Worm (Caenorhabditis elegans): ENCODE data around the gene ZK418.6.

ZK418.6 gene

DNA sequence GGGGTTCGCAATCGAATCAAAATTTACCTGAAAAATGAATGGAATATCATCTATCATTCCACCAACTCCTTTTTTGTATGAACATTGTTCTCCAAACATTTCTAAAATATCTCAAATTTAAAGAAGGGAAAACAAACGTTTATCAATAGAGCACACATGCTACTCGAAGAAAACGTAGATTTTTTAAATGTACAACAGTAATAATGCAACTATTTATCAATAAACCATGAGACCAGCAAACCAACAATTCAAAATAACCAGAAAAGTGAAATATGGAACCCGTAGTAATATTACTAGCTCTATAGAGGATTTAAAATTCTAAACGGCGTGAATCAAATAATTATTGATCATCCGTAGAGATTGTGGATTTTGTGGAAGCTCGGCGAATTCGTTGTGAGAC lies at the start of gene ZK418.6:
ZK418.6 (minus strand) TSS at position 101 of the 400 bp plus-strand sequence.
- TF ChIP-seq unc-62 (GFP tag; optimal IDR thresholded peaks at IDR 0.05), result no peak

DNA sequence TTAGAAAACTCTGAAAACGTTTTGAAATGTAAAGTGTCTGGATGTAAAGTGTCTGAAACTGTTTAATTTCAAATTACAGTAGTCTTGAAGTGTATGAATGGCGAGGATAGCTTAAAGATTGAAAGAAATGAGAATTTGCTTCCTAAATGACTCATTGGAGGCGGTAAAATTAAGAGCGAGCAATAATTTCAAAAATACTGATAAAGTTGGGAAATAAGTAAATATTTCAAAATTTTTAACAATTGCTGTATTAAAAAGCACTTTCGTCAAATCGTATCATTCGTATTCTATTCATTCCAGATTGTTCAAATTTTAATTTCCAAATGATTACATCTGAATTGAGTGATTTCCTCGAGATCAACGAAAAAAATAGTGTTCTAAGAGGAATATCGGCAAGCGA lies 45.7 kb upstream of the ZK418.6 start, which contains the start of gene B0280.2:
B0280.2 (plus strand) TSS at position 301 of the 400 bp plus-strand sequence.
- TF ChIP-seq unc-62 (GFP tag; optimal IDR thresholded peaks at IDR 0.05), result no peak

DNA sequence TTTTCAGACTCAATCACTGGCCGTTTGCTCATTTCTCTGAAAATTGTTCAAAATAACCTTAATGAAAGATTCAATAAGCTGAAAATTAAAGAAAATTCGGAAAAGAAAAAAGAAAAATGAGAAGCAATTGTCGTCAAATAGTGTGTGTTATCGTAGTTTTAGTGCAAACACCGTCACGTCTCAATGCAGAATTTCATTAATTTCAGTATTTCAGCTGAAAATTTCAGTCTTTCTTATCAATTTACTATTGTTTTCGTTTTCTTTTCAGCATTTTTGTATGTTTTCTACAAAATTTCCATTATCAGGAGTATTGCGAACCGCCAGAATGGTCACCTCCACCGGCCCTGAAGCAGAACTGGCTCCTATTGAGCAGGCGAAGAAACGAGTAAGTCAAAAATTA lies 44.2 kb upstream of the ZK418.6 start, which contains the start of the genes B0280.9 and rpia-1:
B0280.9 (minus strand) TSS at position 36 of the 400 bp plus-strand sequence.
rpia-1 (plus strand) TSS at position 269 of the 400 bp plus-strand sequence.
- TF ChIP-seq unc-62 (GFP tag; optimal IDR thresholded peaks at IDR 0.05), result no peak

DNA sequence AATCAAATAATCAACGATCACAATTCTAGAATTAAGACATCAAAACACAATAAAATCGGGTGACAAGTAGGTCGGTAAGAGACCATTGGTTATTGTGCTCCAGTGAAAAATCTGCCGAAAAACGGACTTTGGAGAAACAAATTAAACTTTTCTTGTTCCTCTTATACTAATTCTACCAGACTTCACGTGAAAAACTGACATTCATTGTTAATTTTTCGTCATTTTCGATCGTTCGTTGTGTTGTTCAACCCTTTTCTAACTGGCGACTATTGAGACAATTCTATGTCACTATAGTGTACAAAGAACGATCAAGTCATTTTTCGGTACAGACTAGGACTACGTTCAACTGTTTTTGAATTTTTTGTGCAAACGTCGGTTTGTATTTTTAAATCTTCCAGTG lies 41.8 kb upstream of the ZK418.6 start:
- no peak for TF ChIP-seq unc-62 (GFP tag; optimal IDR thresholded peaks at IDR 0.05)

DNA sequence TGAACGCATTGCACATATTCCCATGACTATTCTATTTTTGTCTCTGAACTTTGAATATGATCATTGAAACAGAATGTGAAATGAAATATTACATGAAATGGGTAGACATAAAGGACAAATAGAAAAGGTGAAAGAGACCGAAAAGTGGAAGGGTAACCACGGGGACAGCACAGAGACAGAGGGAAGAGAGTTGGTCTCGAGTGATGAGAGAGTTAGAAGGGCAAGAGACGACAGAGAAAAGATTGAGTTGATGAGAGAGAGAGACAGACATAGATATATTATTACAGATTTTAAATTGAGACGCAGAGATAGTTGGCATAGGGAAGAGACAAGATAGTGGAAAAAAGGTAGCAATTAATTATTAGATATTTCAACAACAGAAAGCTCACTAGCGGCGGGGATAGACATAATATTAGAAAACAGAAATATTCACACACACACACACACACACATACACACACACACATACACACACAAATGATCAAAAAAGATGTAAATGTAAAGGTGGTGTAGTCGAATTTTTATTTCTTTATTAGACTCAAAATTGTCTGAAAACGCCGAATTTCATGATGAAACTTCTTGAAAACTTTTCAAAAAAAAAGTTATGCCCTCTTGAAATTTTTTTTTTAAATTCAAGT lies 38.1 kb upstream of the ZK418.6 start:
- no peak for TF ChIP-seq unc-62 (GFP tag; optimal IDR thresholded peaks at IDR 0.05)

DNA sequence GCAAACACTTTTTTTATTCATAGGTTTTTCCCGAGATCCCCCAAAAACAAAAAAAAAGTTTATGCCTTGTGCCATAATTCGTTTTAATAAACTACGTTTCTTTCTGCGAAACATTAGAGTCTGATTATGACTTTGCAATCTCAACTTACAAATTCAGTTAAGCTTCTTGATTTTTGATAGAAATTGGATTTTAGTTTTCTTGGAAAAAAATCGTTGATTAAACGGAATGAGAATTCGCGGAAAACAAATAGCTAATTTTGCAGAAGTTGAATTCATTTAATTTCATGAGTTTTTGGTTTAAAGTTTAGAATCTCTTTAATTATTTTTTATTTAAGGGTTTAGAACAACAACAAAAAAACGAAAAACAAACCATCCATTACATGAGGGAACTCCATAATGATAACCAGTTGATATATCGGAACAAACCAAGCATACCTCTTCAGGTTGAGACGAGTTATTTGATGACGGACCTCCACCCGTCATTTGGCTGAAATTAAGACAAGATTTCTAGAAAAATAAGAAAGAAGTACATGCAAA lies 36.4 kb upstream of the ZK418.6 start, which contains the start of gene nhr-10:
nhr-10 (minus strand) TSS at position 487 of the 537 bp plus-strand sequence.
- TF ChIP-seq unc-62 (GFP tag; optimal IDR thresholded peaks at IDR 0.05), result no peak

DNA sequence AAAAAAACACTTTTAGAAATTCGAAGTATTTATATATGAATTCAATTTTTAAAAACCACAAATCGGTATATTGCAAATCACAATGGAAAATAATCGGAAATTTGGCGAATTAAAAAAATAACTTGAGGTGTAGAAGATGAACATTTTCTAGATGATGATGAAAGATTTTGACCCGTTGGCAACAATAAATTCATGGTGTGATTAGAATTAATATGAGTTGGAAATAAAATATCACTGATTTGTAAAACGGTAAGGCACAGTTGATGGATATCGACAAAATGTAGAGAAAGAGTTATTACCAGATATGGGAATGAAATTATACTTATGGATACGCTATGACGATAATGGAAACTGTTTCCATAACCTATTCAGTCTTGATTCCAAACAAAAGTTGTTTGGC lies 33.6 kb upstream of the ZK418.6 start:
- no peak for TF ChIP-seq unc-62 (GFP tag; optimal IDR thresholded peaks at IDR 0.05)

DNA sequence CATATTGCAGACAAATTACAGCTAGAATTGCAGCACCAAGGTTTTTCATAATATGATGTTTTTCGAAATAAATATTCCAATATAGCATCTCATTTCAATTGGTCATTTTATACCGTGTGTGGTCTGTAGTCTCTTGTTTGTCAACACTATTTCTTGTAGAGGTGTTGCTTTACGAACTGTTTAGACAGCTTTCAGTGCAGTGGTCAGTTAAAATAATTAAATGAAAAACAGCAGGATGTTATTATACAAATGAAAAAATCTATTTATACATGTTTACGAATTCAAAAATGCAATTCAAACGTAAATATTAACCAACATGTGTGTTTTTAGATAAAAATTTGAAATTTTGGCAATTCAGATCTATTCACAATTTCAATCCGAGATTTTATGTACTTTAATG lies 33.2 kb upstream of the ZK418.6 start, which contains the start of gene B0280.7:
B0280.7 (minus strand) TSS at position 101 of the 400 bp plus-strand sequence.
- no peak for TF ChIP-seq unc-62 (GFP tag; optimal IDR thresholded peaks at IDR 0.05)

DNA sequence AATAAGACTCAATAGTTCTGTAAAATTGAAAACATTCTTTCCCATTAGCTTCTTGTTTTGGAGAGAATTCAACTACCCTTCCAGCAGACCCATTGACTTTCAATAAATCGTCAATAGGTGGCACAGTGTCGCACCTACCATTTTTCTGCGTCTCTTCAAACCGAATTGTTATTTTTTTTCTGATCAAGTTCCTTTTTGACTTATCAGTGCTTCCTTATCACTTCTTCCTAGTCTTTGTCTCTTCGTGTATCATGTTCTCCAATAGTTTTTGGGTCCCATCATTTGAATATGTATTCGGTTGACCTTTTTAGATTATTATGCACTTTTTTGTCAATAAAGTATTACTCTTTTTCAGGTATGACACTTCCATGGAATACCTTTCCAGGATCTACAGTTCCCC lies 29.3 kb upstream of the ZK418.6 start, which contains the start of gene odd-1:
odd-1 (plus strand) TSS at position 349 of the 400 bp plus-strand sequence.
- no peak for TF ChIP-seq unc-62 (GFP tag; optimal IDR thresholded peaks at IDR 0.05)

DNA sequence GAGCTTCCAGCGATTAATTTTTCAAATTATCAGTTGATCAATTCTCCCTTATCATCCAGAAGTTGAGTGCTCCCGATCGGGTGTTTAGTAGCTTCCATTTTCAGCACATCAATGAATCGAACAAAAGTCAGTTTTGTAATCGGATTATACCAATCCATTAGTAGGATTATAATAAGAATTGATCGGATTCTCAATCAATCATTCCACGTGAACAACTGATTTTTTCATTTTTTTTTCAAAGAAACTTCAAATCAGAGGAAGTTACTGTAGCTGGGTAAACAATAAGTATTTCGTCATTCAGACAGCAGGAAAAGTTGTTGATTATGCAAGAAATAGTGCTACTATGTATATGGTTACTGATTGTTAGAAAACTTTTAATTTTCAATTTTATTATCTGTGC lies 28.2 kb upstream of the ZK418.6 start:
- TF ChIP-seq unc-62 (GFP tag; optimal IDR thresholded peaks at IDR 0.05), result no peak

DNA sequence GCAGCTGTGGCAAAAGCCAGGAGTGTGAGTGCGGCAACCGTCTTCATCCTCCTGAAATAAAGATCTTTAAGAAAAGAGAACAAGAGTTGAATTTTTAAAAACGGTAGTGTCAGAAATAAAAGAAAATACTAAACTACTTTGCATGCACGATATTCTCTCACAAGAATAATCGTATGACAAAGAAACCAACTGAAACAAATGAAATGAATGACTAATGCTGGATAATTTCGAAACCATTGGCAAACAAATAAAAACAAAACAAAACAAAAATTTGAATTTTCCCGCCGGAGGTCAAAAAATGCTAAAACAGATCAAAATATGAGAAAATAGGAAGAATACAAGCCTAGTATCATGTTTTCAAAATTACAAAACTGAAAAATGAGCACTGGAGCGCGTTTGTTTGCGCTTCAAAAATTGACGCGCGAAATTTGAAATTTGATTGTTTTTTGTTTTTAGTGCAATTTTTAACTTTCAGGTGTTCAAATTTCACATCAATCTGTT lies 25.4 kb upstream of the ZK418.6 start, which contains the start of gene cpg-2:
cpg-2 (minus strand) TSS at position 51 of the 501 bp plus-strand sequence.
- TF ChIP-seq unc-62 (GFP tag; optimal IDR thresholded peaks at IDR 0.05), result no peak

DNA sequence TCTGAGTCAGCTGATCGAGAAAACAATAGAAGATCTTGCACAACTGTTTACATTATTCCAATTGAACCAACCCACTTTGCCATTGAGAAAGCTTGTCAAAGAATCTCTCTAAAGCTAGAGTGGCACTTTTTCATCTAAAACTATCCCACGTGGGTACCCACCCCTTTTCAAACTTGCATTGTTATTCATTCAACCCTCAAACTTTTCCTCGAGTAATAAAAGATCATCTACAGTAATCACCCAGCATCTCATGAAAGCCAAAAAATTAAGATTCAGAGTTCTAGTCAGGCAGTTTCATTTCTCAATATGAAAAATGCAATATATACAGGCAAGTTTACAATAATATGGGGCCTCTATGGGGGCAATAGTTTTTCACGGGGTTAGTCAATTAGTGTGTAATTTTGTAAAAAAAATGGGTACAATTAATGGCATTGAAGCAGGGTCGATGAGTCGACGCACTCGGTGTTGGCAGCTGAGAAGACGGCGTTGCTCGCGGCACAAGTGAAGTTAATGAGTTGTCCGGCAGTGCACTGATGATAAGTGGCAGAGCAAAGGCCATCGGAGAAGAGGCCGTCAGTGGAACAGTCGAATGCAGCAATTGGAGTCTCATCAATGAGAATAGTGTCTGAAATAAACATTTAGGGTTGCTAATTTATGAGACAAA lies 23.3 kb upstream of the ZK418.6 start:
- TF ChIP-seq unc-62 (GFP tag; optimal IDR thresholded peaks at IDR 0.05), result no peak

DNA sequence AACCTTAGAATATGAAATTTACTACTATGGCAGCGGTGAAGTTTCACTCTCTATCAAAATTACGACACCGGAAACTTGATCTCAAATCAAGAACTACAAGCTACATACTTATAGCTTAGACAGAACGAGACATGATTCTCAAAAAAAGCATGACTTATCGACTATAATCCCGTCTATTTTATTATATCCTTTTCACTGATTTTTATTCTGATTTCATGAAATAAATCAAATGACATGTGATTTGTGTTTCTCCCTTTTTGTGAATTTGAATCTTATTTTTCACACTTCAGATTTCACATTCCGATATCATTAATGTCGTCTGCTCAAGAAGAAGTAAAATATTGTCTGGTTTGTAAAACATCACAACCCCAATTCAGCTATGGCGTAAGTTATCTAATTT lies 21.4 kb upstream of the ZK418.6 start, which contains the start of gene ZK418.11:
ZK418.11 (plus strand) TSS at position 289 of the 400 bp plus-strand sequence.
- TF ChIP-seq unc-62 (GFP tag; optimal IDR thresholded peaks at IDR 0.05), result no peak

DNA sequence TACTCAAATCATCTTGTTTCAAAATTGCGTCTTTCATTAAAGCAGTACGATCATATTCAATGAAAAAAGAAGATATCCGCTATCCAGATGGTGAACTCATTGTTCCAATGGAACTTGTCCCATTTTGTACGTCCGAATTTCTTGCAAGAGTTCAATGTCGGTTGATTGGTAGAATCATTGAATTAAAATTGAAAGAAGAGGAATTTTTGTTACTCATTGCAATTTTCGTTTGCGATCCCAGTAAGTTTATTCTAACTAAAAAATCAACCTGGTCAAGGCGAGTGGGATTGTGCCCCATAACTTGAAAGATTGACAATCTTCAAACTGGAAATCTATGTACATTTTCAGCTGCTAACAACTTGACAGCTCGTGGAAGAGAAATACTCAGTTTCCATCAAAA lies 17.8 kb upstream of the ZK418.6 start:
- no peak for TF ChIP-seq unc-62 (GFP tag; optimal IDR thresholded peaks at IDR 0.05)

DNA sequence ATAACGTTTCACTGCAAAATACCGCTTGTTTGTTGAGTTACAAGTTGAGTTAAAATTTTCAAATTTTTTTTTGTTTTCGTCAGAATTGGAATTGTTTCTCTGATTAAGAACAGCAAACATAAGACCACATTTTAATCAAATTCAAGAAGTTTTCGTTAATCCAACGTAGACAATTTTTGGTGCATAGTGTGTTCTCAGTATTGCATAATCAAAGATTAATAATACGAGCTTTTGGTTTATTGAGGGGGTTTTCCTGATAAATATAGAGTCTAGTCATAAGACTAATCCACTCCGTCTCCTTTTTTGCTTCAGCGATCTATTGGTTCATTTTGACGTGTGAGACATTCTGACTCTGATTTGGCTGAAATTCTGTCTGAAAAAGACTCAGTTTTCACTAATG lies 16.5 kb upstream of the ZK418.6 start, which contains the start of gene nhr-9:
nhr-9 (plus strand) TSS at position 307 of the 400 bp plus-strand sequence.
- TF ChIP-seq unc-62 (GFP tag; optimal IDR thresholded peaks at IDR 0.05), result no peak

DNA sequence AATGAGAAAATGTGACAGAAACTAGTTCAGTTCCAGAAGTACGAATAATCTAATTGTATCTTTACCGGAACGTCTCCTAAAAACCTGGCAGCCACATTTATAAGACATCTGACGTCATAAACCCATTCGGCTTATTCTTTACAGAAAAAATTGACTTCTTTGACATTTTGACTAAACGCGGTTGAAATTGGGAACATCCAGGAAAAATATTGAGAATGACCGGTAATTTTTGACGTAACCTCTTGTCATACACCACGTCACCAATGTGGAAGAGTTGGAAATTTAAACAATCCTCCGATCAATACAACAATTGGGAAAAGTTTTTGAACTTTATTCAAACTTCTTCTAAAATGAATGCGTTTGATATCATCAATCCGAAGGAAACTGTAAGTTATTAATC lies 12.4 kb upstream of the ZK418.6 start, which contains the start of gene ZK418.2:
ZK418.2 (plus strand) TSS at position 301 of the 400 bp plus-strand sequence.
- TF ChIP-seq unc-62 (GFP tag; optimal IDR thresholded peaks at IDR 0.05), result no peak

All from whole organism, dauer.